Fruit fly (Drosophila melanogaster): ENCODE data around the gene CG13771.

Gene CG13771

dm6 chr2L:6648163-6648628 is 15.2 kb downstream of the CG13771 start (continued):
- TF ChIP-seq CG32264 (GFP tag; optimal IDR thresholded peaks at IDR 0.05) = peak; percentile 72
- TF ChIP-seq CrebA (GFP tag; optimal IDR thresholded peaks at IDR 0.05; ENCODE audit: borderline replicate concordance) = no peak
- peak; percentile 95 for TF ChIP-seq rgr (GFP tag; optimal IDR thresholded peaks at IDR 0.05)

- no peak for TF ChIP-seq Dif (GFP tag; optimal IDR thresholded peaks at IDR 0.05; ENCODE audit: partially characterized antibody)
- TF ChIP-seq sage (GFP tag; optimal IDR thresholded peaks at IDR 0.05) = peak; percentile 68
- TF ChIP-seq fru (GFP tag; optimal IDR thresholded peaks at IDR 0.05) = peak; percentile 93
- TF ChIP-seq GATAd (GFP tag; optimal IDR thresholded peaks at IDR 0.05) = peak; percentile 28
- TF ChIP-seq brk (GFP tag; optimal IDR thresholded peaks at IDR 0.05) = peak; percentile 56
- TF ChIP-seq Rel (GFP tag; optimal IDR thresholded peaks at IDR 0.05) = no peak
- peak; percentile 97 for TF ChIP-seq Rel (tag; optimal IDR thresholded peaks at IDR 0.05)
- TF ChIP-seq dl (GFP tag; optimal IDR thresholded peaks at IDR 0.05; ENCODE audit: insufficient read depth in 1 of 2, partially characterized antibody in 2 of 2) = peak in 1 of 2 experiments; percentile 4
- no peak for TF ChIP-seq N (GFP tag; optimal IDR thresholded peaks at IDR 0.05)
- TF ChIP-seq br (GFP tag; optimal IDR thresholded peaks at IDR 0.05) = peak; percentile 91
- TF ChIP-seq OdsH (GFP tag; optimal IDR thresholded peaks at IDR 0.05) = peak; percentile 88
- TF ChIP-seq h (GFP tag; optimal IDR thresholded peaks at IDR 0.05) = peak; percentile 93
- TF ChIP-seq Jra (GFP tag; optimal IDR thresholded peaks at IDR 0.05) = peak; percentile 48
- peak; percentile 40 for TF ChIP-seq CG9705 (GFP tag; optimal IDR thresholded peaks at IDR 0.05)
- no peak for TF ChIP-seq usp (GFP tag; optimal IDR thresholded peaks at IDR 0.05)
- peak; percentile 42 to 93 for TF ChIP-seq foxo (GFP tag; optimal IDR thresholded peaks at IDR 0.05)
- peak; percentile 95 for TF ChIP-seq sv (GFP tag; optimal IDR thresholded peaks at IDR 0.05)
- TF ChIP-seq Myc (optimal IDR thresholded peaks at IDR 0.05) = no peak
- TF ChIP-seq Hnf4 (GFP tag; optimal IDR thresholded peaks at IDR 0.05) = peak; percentile 88
- TF ChIP-seq Vsx2 (GFP tag; optimal IDR thresholded peaks at IDR 0.05; ENCODE audit: partially characterized antibody) = no peak
- peak; percentile 81 for TF ChIP-seq HLH106 (tag; optimal IDR thresholded peaks at IDR 0.05)
- TF ChIP-seq woc (GFP tag; optimal IDR thresholded peaks at IDR 0.05) = peak; percentile 76
- TF ChIP-seq Sp1 (GFP tag; optimal IDR thresholded peaks at IDR 0.05) = peak; percentile 85
- no peak for TF ChIP-seq lola (GFP tag; optimal IDR thresholded peaks at IDR 0.05)
- no peak for TF ChIP-seq pan (optimal IDR thresholded peaks at IDR 0.05)
- TF ChIP-seq CG32264 (GFP tag; optimal IDR thresholded peaks at IDR 0.05) = peak; percentile 85
- TF ChIP-seq dmrt93B (GFP tag; optimal IDR thresholded peaks at IDR 0.05) = peak; percentile 64
- TF ChIP-seq dsf (GFP tag; optimal IDR thresholded peaks at IDR 0.05; ENCODE audit: borderline replicate concordance) = peak; percentile 62
- no peak for TF ChIP-seq Abd-B (GFP tag; optimal IDR thresholded peaks at IDR 0.05)
- no peak for TF ChIP-seq Mio (GFP tag; optimal IDR thresholded peaks at IDR 0.05)
- peak; percentile 94 for TF ChIP-seq psq (GFP tag; optimal IDR thresholded peaks at IDR 0.05)
- peak; percentile 90 for TF ChIP-seq ey (GFP tag; optimal IDR thresholded peaks at IDR 0.05)
- TF ChIP-seq rgr (GFP tag; optimal IDR thresholded peaks at IDR 0.05) = peak; percentile 93
These were observed 16.2 kb downstream of the CG13771 start for dm6 chr2L:6647103-6647711.

dm6 chr2L:6644421-6645059 is 18.9 kb downstream of the CG13771 start:
- TF ChIP-seq foxo (GFP tag; optimal IDR thresholded peaks at IDR 0.05) = peak in 1 of 2 experiments; percentile 67
- no peak for TF ChIP-seq Dfd (GFP tag; optimal IDR thresholded peaks at IDR 0.05)
- TF ChIP-seq lola (GFP tag; optimal IDR thresholded peaks at IDR 0.05) = peak; percentile 13
- peak; percentile 8 for TF ChIP-seq brk (GFP tag; optimal IDR thresholded peaks at IDR 0.05)
- peak; percentile 4 for TF ChIP-seq Sp1 (GFP tag; optimal IDR thresholded peaks at IDR 0.05)
- TF ChIP-seq CG32264 (GFP tag; optimal IDR thresholded peaks at IDR 0.05) = peak; percentile 11
- TF ChIP-seq Vsx2 (GFP tag; optimal IDR thresholded peaks at IDR 0.05; ENCODE audit: partially characterized antibody) = peak; percentile 7
- TF ChIP-seq dsf (GFP tag; optimal IDR thresholded peaks at IDR 0.05; ENCODE audit: borderline replicate concordance) = no peak
- peak; percentile 97 for TF ChIP-seq psq (GFP tag; optimal IDR thresholded peaks at IDR 0.05)
- TF ChIP-seq Rel (GFP tag; optimal IDR thresholded peaks at IDR 0.05) = peak; percentile 61
- TF ChIP-seq Rel (tag; optimal IDR thresholded peaks at IDR 0.05) = no peak
- TF ChIP-seq Hr78 (GFP tag; optimal IDR thresholded peaks at IDR 0.05) = no peak
- no peak for TF ChIP-seq N (GFP tag; optimal IDR thresholded peaks at IDR 0.05)
- TF ChIP-seq sage (GFP tag; optimal IDR thresholded peaks at IDR 0.05) = peak; percentile 51
- TF ChIP-seq sv (GFP tag; optimal IDR thresholded peaks at IDR 0.05) = no peak
- peak; percentile 4 for TF ChIP-seq rgr (GFP tag; optimal IDR thresholded peaks at IDR 0.05)
- TF ChIP-seq Dif (GFP tag; optimal IDR thresholded peaks at IDR 0.05; ENCODE audit: partially characterized antibody) = no peak
- peak; percentile 35 for TF ChIP-seq tai (GFP tag; optimal IDR thresholded peaks at IDR 0.05)
- TF ChIP-seq CrebA (GFP tag; optimal IDR thresholded peaks at IDR 0.05; ENCODE audit: borderline replicate concordance) = no peak

Data from whole organism, wandering third instar larva.